Worm (Caenorhabditis elegans) whole organism, L4 larva: ENCODE data around the gene trpp-1.

ENCODE experiments used
- unc-130 ChIP-seq: sonication (generic microtip); optimal IDR thresholded peaks from 2 replicates; lab custom pipeline; 2016; ENCODE audit warnings: missing genetic modification reagents, missing genetic modification characterization, missing compliant biosample characterization
- unc-62 ChIP-seq, 3 experiments: fragments of 150-350 bp in 1 of 3; sonication (generic microtip); optimal IDR thresholded peaks in 2 of 3; peaks in 1 of 3; 1 replicate in 1 of 3; 2 replicates in 2 of 3; lab custom pipeline; 2014 to 2017; ENCODE audit warnings: missing biosample characterization in 3 of 3, missing genetic modification characterization in 3 of 3, missing genetic modification reagents in 3 of 3, missing genotype in 1 of 3

- TF ChIP-seq unc-62 (GFP tag; optimal IDR thresholded peaks at IDR 0.05 in 1 of 2; lab: Kevin White, UChicago) (no peak), unc-62 (tag; optimal IDR thresholded peaks at IDR 0.05; lab: Kevin White, UChicago) (no peak), unc-130 (GFP tag; lab: Kevin White, UChicago) (no peak)
Observed at ce11 chrV:166687-167086, 34.7 kb upstream of the trpp-1 start, which contains the start of gene Y108G3AL.2.
